Worm (Caenorhabditis elegans): ENCODE measurements around the gene fbxb-15.

fbxb-15 gene

DNA sequence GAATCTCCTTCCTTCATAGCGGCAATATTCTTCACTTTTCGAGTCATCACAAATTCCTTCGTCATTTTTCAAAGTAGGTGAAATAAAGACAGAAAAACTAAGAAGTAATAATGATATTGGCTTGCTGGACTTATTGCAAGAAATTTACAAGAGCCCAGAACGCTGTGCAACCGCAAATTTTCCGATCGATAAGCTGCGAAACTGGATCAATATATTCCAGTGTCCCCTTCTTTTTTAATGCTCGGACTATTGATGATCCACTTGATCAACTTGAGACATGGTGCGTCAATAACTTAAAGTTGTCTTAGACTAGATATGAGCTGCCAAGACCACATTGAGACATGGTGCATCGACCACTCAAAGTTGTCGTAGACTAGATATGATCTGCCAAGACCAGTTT, 47.2 kb downstream of the fbxb-15 start, which contains the start of gene bath-33:
bath-33 (minus strand) TSS at position 101 of the 400 bp plus-strand sequence.
- no peak for TF ChIP-seq aly-1 (tag; optimal IDR thresholded peaks at IDR 0.05)
- no peak for TF ChIP-seq hmbx-1 (tag; optimal IDR thresholded peaks at IDR 0.05)
- TF ChIP-seq pes-1 (GFP tag; IDR thresholded peaks at IDR 0.05) = no peak
- no peak for TF ChIP-seq scrt-1 (GFP tag; IDR thresholded peaks at IDR 0.05)
- no peak for TF ChIP-seq B0310.2 (tag; optimal IDR thresholded peaks at IDR 0.05)
- no peak for TF ChIP-seq F13C5.2 (tag; optimal IDR thresholded peaks at IDR 0.05)
- TF ChIP-seq ama-1 (optimal IDR thresholded peaks at IDR 0.05) = no peak
- TF ChIP-seq tra-4 (tag; optimal IDR thresholded peaks at IDR 0.05) = no peak
- TF ChIP-seq hnd-1 (tag; optimal IDR thresholded peaks at IDR 0.05) = no peak
- no peak for TF ChIP-seq sea-1 (GFP tag; conservative IDR thresholded peaks at IDR 0.05)
- TF ChIP-seq tbx-37 (GFP tag; conservative IDR thresholded peaks at IDR 0.05) = no peak
- TF ChIP-seq ets-7 (tag; optimal IDR thresholded peaks at IDR 0.05) = no peak
- TF ChIP-seq ceh-36 (tag; optimal IDR thresholded peaks at IDR 0.05) = no peak
- TF ChIP-seq hmg-4 (GFP tag; optimal IDR thresholded peaks at IDR 0.05) = no peak
- no peak for TF ChIP-seq flt-1 (GFP tag; IDR thresholded peaks at IDR 0.05)
- TF ChIP-seq tbx-11 (GFP tag; IDR thresholded peaks at IDR 0.05) = no peak
- no peak for TF ChIP-seq ceh-13 (GFP tag; optimal IDR thresholded peaks at IDR 0.05)

DNA sequence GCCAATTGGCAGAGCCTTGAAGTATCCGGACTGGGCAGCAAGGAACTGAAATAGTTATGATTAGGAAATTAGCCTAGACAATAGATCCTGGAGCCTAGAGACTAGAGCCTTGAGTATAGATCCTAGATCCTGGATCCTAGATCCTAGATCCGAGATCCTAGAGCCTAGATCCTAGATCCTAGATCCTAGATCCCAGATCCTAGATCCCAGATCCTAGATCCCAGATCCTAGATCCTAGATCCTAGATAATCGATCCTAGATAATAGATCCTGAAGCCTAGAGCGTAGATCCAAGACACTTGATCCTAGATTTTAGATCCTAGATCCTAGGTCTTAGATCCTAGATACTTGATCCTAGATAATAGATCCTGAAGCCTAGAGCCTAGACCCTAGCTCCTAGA, 48.3 kb downstream of the fbxb-15 start:
- TF ChIP-seq tra-4 (tag; optimal IDR thresholded peaks at IDR 0.05) = no peak
- no peak for TF ChIP-seq hmbx-1 (tag; optimal IDR thresholded peaks at IDR 0.05)
- no peak for TF ChIP-seq ets-7 (tag; optimal IDR thresholded peaks at IDR 0.05)
- TF ChIP-seq aly-1 (tag; optimal IDR thresholded peaks at IDR 0.05) = no peak
- TF ChIP-seq sea-1 (GFP tag; conservative IDR thresholded peaks at IDR 0.05) = no peak
- TF ChIP-seq hnd-1 (tag; optimal IDR thresholded peaks at IDR 0.05) = no peak
- no peak for TF ChIP-seq pes-1 (GFP tag; IDR thresholded peaks at IDR 0.05)
- TF ChIP-seq ceh-13 (GFP tag; optimal IDR thresholded peaks at IDR 0.05) = no peak
- TF ChIP-seq tbx-11 (GFP tag; IDR thresholded peaks at IDR 0.05) = no peak
- TF ChIP-seq ceh-36 (tag; optimal IDR thresholded peaks at IDR 0.05) = no peak
- TF ChIP-seq B0310.2 (tag; optimal IDR thresholded peaks at IDR 0.05) = no peak
- TF ChIP-seq hmg-4 (GFP tag; optimal IDR thresholded peaks at IDR 0.05) = no peak
- TF ChIP-seq ama-1 (optimal IDR thresholded peaks at IDR 0.05) = no peak
- TF ChIP-seq tbx-37 (GFP tag; conservative IDR thresholded peaks at IDR 0.05) = no peak
- no peak for TF ChIP-seq scrt-1 (GFP tag; IDR thresholded peaks at IDR 0.05)
- TF ChIP-seq F13C5.2 (tag; optimal IDR thresholded peaks at IDR 0.05) = no peak
- no peak for TF ChIP-seq flt-1 (GFP tag; IDR thresholded peaks at IDR 0.05)

DNA sequence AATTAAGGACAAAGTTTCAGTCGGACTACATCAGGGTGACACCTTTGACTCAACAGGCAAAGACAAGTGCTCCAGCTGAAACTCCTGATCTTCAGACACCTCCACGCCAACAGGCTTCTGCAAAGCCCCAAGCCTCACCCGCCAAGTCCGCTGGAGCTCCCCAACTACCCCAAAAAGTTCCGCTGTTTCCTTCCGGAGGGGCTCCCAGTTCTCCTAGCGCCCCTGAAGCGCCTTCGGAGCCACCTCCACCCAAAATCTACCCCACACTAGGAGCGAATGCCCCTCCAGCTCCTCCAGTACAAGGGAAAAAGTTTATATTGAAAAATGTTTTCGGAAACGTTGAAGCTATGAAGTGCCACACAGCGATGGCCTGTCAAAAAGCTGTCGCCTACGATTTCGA, 50.2 kb downstream of the fbxb-15 start:
- no peak for TF ChIP-seq aly-1 (tag; optimal IDR thresholded peaks at IDR 0.05)
- no peak for TF ChIP-seq ets-7 (tag; optimal IDR thresholded peaks at IDR 0.05)
- no peak for TF ChIP-seq F13C5.2 (tag; optimal IDR thresholded peaks at IDR 0.05)
- no peak for TF ChIP-seq hmg-4 (GFP tag; optimal IDR thresholded peaks at IDR 0.05)
- no peak for TF ChIP-seq flt-1 (GFP tag; IDR thresholded peaks at IDR 0.05)
- no peak for TF ChIP-seq ceh-36 (tag; optimal IDR thresholded peaks at IDR 0.05)
- TF ChIP-seq tra-4 (tag; optimal IDR thresholded peaks at IDR 0.05) = no peak
- TF ChIP-seq ceh-13 (GFP tag; optimal IDR thresholded peaks at IDR 0.05) = no peak
- no peak for TF ChIP-seq hmbx-1 (tag; optimal IDR thresholded peaks at IDR 0.05)
- no peak for TF ChIP-seq tbx-37 (GFP tag; conservative IDR thresholded peaks at IDR 0.05)
- no peak for TF ChIP-seq B0310.2 (tag; optimal IDR thresholded peaks at IDR 0.05)
- no peak for TF ChIP-seq hnd-1 (tag; optimal IDR thresholded peaks at IDR 0.05)
- TF ChIP-seq tbx-11 (GFP tag; IDR thresholded peaks at IDR 0.05) = no peak
- TF ChIP-seq pes-1 (GFP tag; IDR thresholded peaks at IDR 0.05) = no peak
- no peak for TF ChIP-seq sea-1 (GFP tag; conservative IDR thresholded peaks at IDR 0.05)
- no peak for TF ChIP-seq scrt-1 (GFP tag; IDR thresholded peaks at IDR 0.05)
- TF ChIP-seq ama-1 (optimal IDR thresholded peaks at IDR 0.05) = no peak

Data from whole organism, early embryonic.